Worm (Caenorhabditis elegans): ENCODE results near the gene C50B6.3.

Gene C50B6.3

ce11 chrV:13342235-13342634 lies 28.9 kb downstream of the C50B6.3 start:
- TF ChIP-seq ztf-11 (tag; optimal IDR thresholded peaks at IDR 0.05): no peak
- peak in 1 of 2 experiments; percentile 94 for TF ChIP-seq unc-62 (GFP tag; optimal IDR thresholded peaks at IDR 0.05 in 1 of 2)
- TF ChIP-seq unc-62 (tag; optimal IDR thresholded peaks at IDR 0.05): no peak

ce11 chrV:13345867-13346328 lies 32.5 kb downstream of the C50B6.3 start, which contains the start of gene twk-43:
twk-43 (plus strand) TSS chrV:13346278.
- TF ChIP-seq nhr-111 (GFP tag; optimal IDR thresholded peaks at IDR 0.05): no peak
- TF ChIP-seq nhr-11 (tag; optimal IDR thresholded peaks at IDR 0.05): peak; percentile 26
- TF ChIP-seq ztf-7 (tag; optimal IDR thresholded peaks at IDR 0.05): no peak
- TF ChIP-seq unc-62 (GFP tag; optimal IDR thresholded peaks at IDR 0.05 in 1 of 2): peak in 1 of 2 experiments; percentile 78
- TF ChIP-seq unc-62 (tag; optimal IDR thresholded peaks at IDR 0.05): no peak
- TF ChIP-seq nhr-41 (GFP tag; IDR thresholded peaks at IDR 0.05): no peak
- 0 out of 2 replicates have a peak, but pooled peaks have one; percentile 37 for TF ChIP-seq php-3 (GFP tag; IDR thresholded peaks at IDR 0.05)
- peak in 1 of 2 experiments; percentile 44 for TF ChIP-seq daf-16 (GFP tag; optimal IDR thresholded peaks at IDR 0.05)
- TF ChIP-seq daf-16 (tag; optimal IDR thresholded peaks at IDR 0.05): no peak

- TF ChIP-seq ama-1 (optimal IDR thresholded peaks at IDR 0.05) (no peak), mep-1 (tag; optimal IDR thresholded peaks at IDR 0.05) (no peak), R02D3.7 (tag; optimal IDR thresholded peaks at IDR 0.05) (no peak), saeg-2 (GFP tag; IDR thresholded peaks at IDR 0.05) (no peak), zfp-3 (GFP tag; conservative IDR thresholded peaks at IDR 0.05) (no peak), fkh-10 (GFP tag; optimal IDR thresholded peaks at IDR 0.05) (peak; percentile 11)
These were observed 36.9 kb downstream of the C50B6.3 start for ce11 chrV:13350302-13350701.

DNA sequence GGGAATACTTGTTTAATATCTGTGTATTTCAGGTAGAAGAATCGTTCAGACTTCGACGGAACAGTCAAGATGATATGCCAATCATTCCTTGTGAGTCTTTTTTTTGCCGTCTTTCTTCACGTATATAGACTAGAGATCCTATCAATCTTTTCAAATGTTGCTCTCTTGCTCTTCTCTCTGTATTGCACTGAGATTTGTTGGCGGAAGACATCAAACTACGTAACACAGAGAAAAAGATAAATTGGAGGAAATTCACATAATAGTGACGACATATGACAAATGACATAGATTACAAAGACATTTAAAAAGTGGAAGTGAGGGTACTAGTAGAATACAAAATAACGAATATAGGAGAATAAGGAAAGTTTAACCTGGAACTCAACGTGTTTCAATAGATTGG lies 38.4 kb downstream of the C50B6.3 start:
- TF ChIP-seq unc-62 (GFP tag; optimal IDR thresholded peaks at IDR 0.05 in 1 of 2) (peak in 1 of 2 experiments; percentile 99), unc-62 (tag; optimal IDR thresholded peaks at IDR 0.05) (no peak), ceh-20 (GFP tag; IDR thresholded peaks at IDR 0.05) (peak; percentile 71), lsy-2 (tag; optimal IDR thresholded peaks at IDR 0.05) (peak in 1 of 2 experiments; percentile 30), ceh-62 (tag; optimal IDR thresholded peaks at IDR 0.05) (no peak)

- no peak for TF ChIP-seq mxl-3 (GFP tag; optimal IDR thresholded peaks at IDR 0.05)
- peak in 1 of 2 experiments; percentile 19 for TF ChIP-seq lsy-2 (tag; optimal IDR thresholded peaks at IDR 0.05)
- TF ChIP-seq lin-38 (GFP tag; IDR thresholded peaks at IDR 0.05): no peak
- no peak for TF ChIP-seq dmd-9 (GFP tag; IDR thresholded peaks at IDR 0.05)
- TF ChIP-seq unc-62 (GFP tag; optimal IDR thresholded peaks at IDR 0.05 in 1 of 2): peak in 1 of 2 experiments; percentile 67
- no peak for TF ChIP-seq unc-62 (tag; optimal IDR thresholded peaks at IDR 0.05)
These were observed 39.0 kb downstream of the C50B6.3 start for ce11 chrV:13352415-13352814.

- TF ChIP-seq unc-62 (GFP tag; optimal IDR thresholded peaks at IDR 0.05 in 1 of 2) (peak in 1 of 2 experiments; percentile 82), unc-62 (tag; optimal IDR thresholded peaks at IDR 0.05) (no peak), set-16 (GFP tag; IDR thresholded peaks at IDR 0.05) (no peak)
These were observed 42.8 kb downstream of the C50B6.3 start for ce11 chrV:13356210-13356609.

- peak in 1 of 2 experiments; percentile 11 for TF ChIP-seq lsy-2 (tag; optimal IDR thresholded peaks at IDR 0.05)
- TF ChIP-seq dve-1 (tag; optimal IDR thresholded peaks at IDR 0.05; ENCODE audit: insufficient read depth): peak; percentile 31
- peak; percentile 88 for TF ChIP-seq pqm-1 (tag; optimal IDR thresholded peaks at IDR 0.05)
- no peak for TF ChIP-seq ama-1 (optimal IDR thresholded peaks at IDR 0.05)
- TF ChIP-seq aha-1 (tag): peak; percentile 18
- TF ChIP-seq nhr-28 (tag; optimal IDR thresholded peaks at IDR 0.05): peak; percentile 42
- no peak for TF ChIP-seq mxl-2 (GFP tag; conservative IDR thresholded peaks at IDR 0.05)
- TF ChIP-seq dmd-6 (GFP tag; IDR thresholded peaks at IDR 0.05): peak; percentile 67
- TF ChIP-seq ztf-7 (tag; optimal IDR thresholded peaks at IDR 0.05): peak; percentile 81
- TF ChIP-seq Y48G9A.11 (GFP tag; IDR thresholded peaks at IDR 0.05): no peak
These were observed 44.4 kb downstream of the C50B6.3 start, which contains the start of gene F32H5.1 for ce11 chrV:13357652-13358281. F32H5.1 (minus strand) TSS chrV:13358037.

Data from whole organism, L4 larva.